Worm (Caenorhabditis elegans) whole organism, mixed stage, embryonic: ENCODE measurements around the gene K08H2.3.

ENCODE experiments used
- blmp-1 ChIP-seq: fragments of 150-350 bp; optimal IDR thresholded peaks from 2 replicates; lab custom pipeline; 2014; ENCODE audit warnings: missing biosample characterization, missing genetic modification characterization
- cnd-1 ChIP-seq: fragments of 200-800 bp; sonication (Bioruptor generic); optimal IDR thresholded peaks from 2 replicates; lab custom pipeline; 2018; ENCODE audit warnings: mild to moderate bottlenecking, missing genetic modification characterization, missing compliant biosample characterization
- elt-1 ChIP-seq: sonication (generic microtip); optimal IDR thresholded peaks from 2 replicates; lab custom pipeline; 2017; ENCODE audit warnings: missing genetic modification characterization, mild to moderate bottlenecking, missing compliant biosample characterization, antibody characterized with exemption, moderate library complexity, borderline replicate concordance; ENCODE audit not compliant: insufficient read depth
- elt-3 ChIP-seq: fragments of 150-350 bp; optimal IDR thresholded peaks from 2 replicates; lab custom pipeline; 2014; ENCODE audit warnings: missing biosample characterization, missing genetic modification characterization
- lin-13 ChIP-seq: fragments of 150-350 bp; optimal IDR thresholded peaks from 2 replicates; lab custom pipeline; 2014; ENCODE audit warnings: missing biosample characterization, missing genetic modification characterization
- lsy-2 ChIP-seq: fragments of 150-350 bp; optimal IDR thresholded peaks from 2 replicates; lab custom pipeline; 2014; ENCODE audit warnings: missing biosample characterization, missing genetic modification characterization
- nhr-12 ChIP-seq: fragments of 150-350 bp; optimal IDR thresholded peaks from 2 replicates; lab custom pipeline; 2014; ENCODE audit warnings: missing biosample characterization, missing genetic modification characterization
- pha-4 ChIP-seq: fragments of 150-350 bp; optimal IDR thresholded peaks from 2 replicates; lab custom pipeline; 2018; ENCODE audit warnings: missing biosample characterization, missing genetic modification reagents, missing genetic modification characterization
- unc-39 ChIP-seq: fragments of 150-350 bp; optimal IDR thresholded peaks from 2 replicates; lab custom pipeline; 2014; ENCODE audit warnings: missing biosample characterization, missing genetic modification characterization
- zip-8 ChIP-seq: fragments of 150-350 bp; optimal IDR thresholded peaks from 2 replicates; lab custom pipeline; 2014; ENCODE audit warnings: missing biosample characterization, missing genetic modification characterization

DNA sequence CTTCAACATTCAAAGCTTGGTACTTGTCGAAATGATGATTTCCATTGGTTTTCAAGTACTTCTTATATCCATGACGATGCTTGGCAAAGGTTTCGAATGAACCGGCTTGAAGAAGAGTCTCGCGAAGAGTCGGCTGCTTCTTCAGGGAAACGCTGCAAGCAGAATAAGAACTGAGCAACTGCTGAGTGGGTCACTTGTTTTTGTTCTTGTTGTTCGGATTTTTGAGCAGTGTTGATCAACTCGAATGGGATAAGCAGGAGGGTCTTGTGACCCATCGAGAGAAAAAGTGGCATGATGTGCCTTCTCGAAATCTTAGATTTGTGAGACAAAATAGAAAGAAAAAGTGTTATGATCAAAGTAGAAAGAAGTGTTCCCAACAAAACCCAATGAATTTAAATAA, 16.6 kb upstream of the K08H2.3 start:
- no peak for TF ChIP-seq pha-4 (tag; lab: Kevin White, UChicago)
- no peak for TF ChIP-seq elt-3
- TF ChIP-seq lsy-2 (tag; lab: Kevin White, UChicago), result no peak
- no peak for TF ChIP-seq nhr-12 (tag; lab: Kevin White, UChicago)
- TF ChIP-seq zip-8 (tag; lab: Kevin White, UChicago), result no peak
- TF ChIP-seq blmp-1, result no peak
- TF ChIP-seq unc-39 (tag; lab: Kevin White, UChicago), result no peak
- TF ChIP-seq cnd-1, result no peak
- no peak for TF ChIP-seq elt-1 (tag; lab: Kevin White, UChicago)
- TF ChIP-seq lin-13, result no peak
